Fruit fly (Drosophila melanogaster) whole organism, embryonic: ENCODE results near the gene CG18766.

Experiments
- BEAF-32 ChIP-seq: fragments of 200-800 bp; sonication (Bioruptor generic); optimal IDR thresholded peaks from 3 replicates; lab custom pipeline; 2017; ENCODE audit warnings: missing biosample characterization, missing genetic modification characterization, mild to moderate bottlenecking, moderate library complexity, missing genetic modification reagents
- Bdp1 ChIP-seq: fragments of 200-800 bp; sonication (Bioruptor generic); optimal IDR thresholded peaks from 3 replicates; lab custom pipeline; 2016; ENCODE audit warnings: missing biosample characterization, missing genetic modification characterization
- CG11085 ChIP-seq: fragments of 200-800 bp; sonication (Bioruptor generic); IDR thresholded peaks from 2 replicates; pipeline ENCODE4 v1.3.6; 2022; ENCODE audit warnings: missing biosample characterization, missing genetic modification characterization
- CG11696 ChIP-seq: fragments of 200-800 bp; sonication (Bioruptor generic); IDR thresholded peaks from 2 replicates; pipeline ENCODE4 v1.3.6; 2022; ENCODE audit warnings: missing biosample characterization, missing genetic modification characterization
- CG15601 ChIP-seq: fragments of 200-800 bp; sonication (Bioruptor generic); optimal IDR thresholded peaks from 3 replicates; lab custom pipeline; 2019; ENCODE audit warnings: missing biosample characterization, mild to moderate bottlenecking, missing genetic modification characterization, moderate library complexity
- CG17328 ChIP-seq: fragments of 200-800 bp; sonication (Bioruptor generic); IDR thresholded peaks from 2 replicates; pipeline ENCODE4 v1.3.6; 2022; ENCODE audit warnings: missing biosample characterization, missing genetic modification characterization
- CG18764 ChIP-seq: fragments of 200-800 bp; sonication (Bioruptor generic); optimal IDR thresholded peaks from 3 replicates; lab custom pipeline; 2016; ENCODE audit warnings: missing biosample characterization, missing genetic modification characterization
- CG2116 ChIP-seq: fragments of 200-800 bp; sonication (Bioruptor generic); optimal IDR thresholded peaks from 3 replicates; lab custom pipeline; 2018; ENCODE audit warnings: missing biosample characterization, mild to moderate bottlenecking, missing genetic modification characterization
- CG4282 ChIP-seq: fragments of 200-800 bp; sonication (Bioruptor generic); optimal IDR thresholded peaks from 2 replicates; lab custom pipeline; 2016; ENCODE audit warnings: missing biosample characterization, missing genetic modification characterization
- CG6689 ChIP-seq: fragments of 200-800 bp; sonication (Bioruptor generic); IDR thresholded peaks from 2 replicates; pipeline ENCODE4 v1.3.6; 2022; ENCODE audit warnings: missing biosample characterization, missing genetic modification characterization
- CG6791 ChIP-seq: fragments of 200-800 bp; sonication (Bioruptor generic); IDR thresholded peaks from 3 replicates; pipeline ENCODE4 v1.3.6; 2022; ENCODE audit warnings: missing biosample characterization, missing genetic modification characterization; ENCODE audit not compliant: partially characterized antibody
- CG7928 ChIP-seq: fragments of 200-800 bp; sonication (Bioruptor generic); optimal IDR thresholded peaks from 2 replicates; lab custom pipeline; 2017; ENCODE audit warnings: missing biosample characterization, mild to moderate bottlenecking, missing genetic modification characterization
- CG7963 ChIP-seq: fragments of 200-800 bp; sonication (Bioruptor generic); IDR thresholded peaks from 3 replicates; pipeline ENCODE4 v1.3.6; 2022; ENCODE audit warnings: missing biosample characterization, missing genetic modification characterization; ENCODE audit not compliant: partially characterized antibody
- CG9932 ChIP-seq: fragments of 200-800 bp; sonication (Bioruptor generic); IDR thresholded peaks from 2 replicates; pipeline ENCODE4 v1.3.6; 2022; ENCODE audit warnings: missing biosample characterization, missing genetic modification characterization
- CoRest ChIP-seq: fragments of 200-800 bp; sonication (Bioruptor generic); optimal IDR thresholded peaks from 3 replicates; lab custom pipeline; 2018; ENCODE audit warnings: missing biosample characterization, mild to moderate bottlenecking, missing genetic modification characterization, moderate library complexity
- D19A ChIP-seq: fragments of 200-800 bp; optimal IDR thresholded peaks from 3 replicates; lab custom pipeline; 2019; ENCODE audit warnings: missing biosample characterization, mild to moderate bottlenecking, missing genetic modification characterization, moderate library complexity
- D19B ChIP-seq: fragments of 200-800 bp; sonication (Bioruptor generic); optimal IDR thresholded peaks from 2 replicates; lab custom pipeline; 2017; ENCODE audit warnings: missing biosample characterization, mild to moderate bottlenecking, missing genetic modification characterization
- Deaf1 ChIP-seq: fragments of 200-800 bp; optimal IDR thresholded peaks from 3 replicates; lab custom pipeline; 2019; ENCODE audit warnings: missing biosample characterization, mild to moderate bottlenecking, missing genetic modification characterization, moderate library complexity
- GATAe ChIP-seq: fragments of 200-800 bp; sonication (Bioruptor generic); conservative IDR thresholded peaks from 2 replicates; pipeline ENCODE4 v1.3.6; 2022; ENCODE audit warnings: missing biosample characterization, missing genetic modification characterization
- Gug ChIP-seq: fragments of 200-800 bp; sonication (Bioruptor generic); IDR thresholded peaks from 4 replicates; pipeline ENCODE4 v1.3.6; 2022; ENCODE audit warnings: missing biosample characterization, missing genetic modification characterization
- HLH4C ChIP-seq: fragments of 200-800 bp; sonication (Bioruptor generic); IDR thresholded peaks from 3 replicates; pipeline ENCODE4 v1.3.6; 2022; ENCODE audit warnings: missing biosample characterization, missing genetic modification characterization; ENCODE audit not compliant: partially characterized antibody
- HLHmδ ChIP-seq: fragments of 200-800 bp; sonication (Bioruptor generic); optimal IDR thresholded peaks from 2 replicates; lab custom pipeline; 2018; ENCODE audit warnings: missing biosample characterization, mild to moderate bottlenecking, missing genetic modification characterization, moderate library complexity
- Hey ChIP-seq: fragments of 200-800 bp; sonication (Bioruptor generic); optimal IDR thresholded peaks from 3 replicates; lab custom pipeline; 2018; ENCODE audit warnings: missing biosample characterization, mild to moderate bottlenecking, missing genetic modification characterization
- Jarid2 ChIP-seq: fragments of 200-800 bp; sonication (Bioruptor generic); optimal IDR thresholded peaks from 3 replicates; lab custom pipeline; 2017; ENCODE audit warnings: mild to moderate bottlenecking, missing biosample characterization, missing genetic modification reagents, missing genetic modification characterization
- NC2β ChIP-seq: fragments of 200-800 bp; sonication (Bioruptor generic); optimal IDR thresholded peaks from 2 replicates; lab custom pipeline; 2016; ENCODE audit warnings: missing biosample characterization, missing genetic modification characterization
- Ptx1 ChIP-seq: fragments of 200-800 bp; sonication (Bioruptor generic); IDR thresholded peaks from 2 replicates; pipeline ENCODE4 v1.3.6; 2022; ENCODE audit warnings: missing biosample characterization, missing genetic modification characterization
- Rfx ChIP-seq: fragments of 200-800 bp; sonication (Bioruptor generic); IDR thresholded peaks from 2 replicates; pipeline ENCODE4 v1.3.6; 2022; ENCODE audit warnings: missing biosample characterization, missing genetic modification characterization
- Side ChIP-seq: fragments of 200-800 bp; sonication (Bioruptor generic); optimal IDR thresholded peaks from 2 replicates; lab custom pipeline; 2016; ENCODE audit warnings: missing biosample characterization, missing genetic modification characterization
- TFAM ChIP-seq: fragments of 200-800 bp; sonication (Bioruptor generic); optimal IDR thresholded peaks from 2 replicates; lab custom pipeline; 2017; ENCODE audit warnings: missing biosample characterization, missing genetic modification characterization, inconsistent platforms
- Usf ChIP-seq: fragments of 200-800 bp; sonication (Bioruptor generic); optimal IDR thresholded peaks from 2 replicates; lab custom pipeline; 2017; ENCODE audit warnings: missing genotype, missing biosample characterization, missing genetic modification characterization
- Xrp1 ChIP-seq: fragments of 200-800 bp; sonication (Bioruptor generic); IDR thresholded peaks from 2 replicates; pipeline ENCODE4 v1.3.6; 2022; ENCODE audit warnings: missing biosample characterization, missing genetic modification characterization
- bab2 ChIP-seq: fragments of 200-800 bp; sonication (Bioruptor generic); optimal IDR thresholded peaks from 2 replicates; lab custom pipeline; 2016; ENCODE audit warnings: missing biosample characterization, missing genetic modification characterization
- cg ChIP-seq: fragments of 200-800 bp; sonication (Bioruptor generic); optimal IDR thresholded peaks from 3 replicates; lab custom pipeline; 2019; ENCODE audit warnings: missing biosample characterization, mild to moderate bottlenecking, missing genetic modification characterization, moderate library complexity
- ci ChIP-seq: fragments of 200-800 bp; sonication (Bioruptor generic); IDR thresholded peaks from 3 replicates; pipeline ENCODE4 v1.3.6; 2022; ENCODE audit warnings: missing biosample characterization, missing genetic modification characterization
- da ChIP-seq: fragments of 200-800 bp; sonication (Bioruptor generic); optimal IDR thresholded peaks from 2 replicates; lab custom pipeline; 2016; ENCODE audit warnings: missing biosample characterization, missing genetic modification characterization
- dati ChIP-seq: fragments of 200-800 bp; sonication (Bioruptor generic); IDR thresholded peaks from 2 replicates; pipeline ENCODE4 v1.3.6; 2022; ENCODE audit warnings: missing biosample characterization, missing genetic modification characterization
- dmrt99B ChIP-seq: fragments of 200-800 bp; sonication (Bioruptor generic); optimal IDR thresholded peaks from 2 replicates; lab custom pipeline; 2018; ENCODE audit warnings: missing biosample characterization, mild to moderate bottlenecking, missing genetic modification characterization, moderate library complexity
- hkb ChIP-seq, 2 experiments: fragments of 200-800 bp in 1 of 2; fragments of >200 bp in 1 of 2; sonication (Bioruptor generic) in 1 of 2; IDR thresholded peaks in 1 of 2; optimal IDR thresholded peaks in 1 of 2; 2 replicates each; pipeline versions ENCODE4 v1.3.6 to Lab custom; 2017 to 2022; ENCODE audit warnings: missing biosample characterization in 1 of 2, missing genetic modification characterization in 1 of 2
- insv ChIP-seq, 2 experiments: fragments of 200-800 bp; sonication (Bioruptor generic); optimal IDR thresholded peaks; 3 replicates each; lab custom pipeline; 2016 to 2018; ENCODE audit warnings: missing biosample characterization in 2 of 2, missing genetic modification characterization in 2 of 2
- inv ChIP-seq: fragments of 200-800 bp; sonication (Bioruptor generic); IDR thresholded peaks from 2 replicates; pipeline ENCODE4 v1.3.6; 2022; ENCODE audit warnings: missing biosample characterization, missing genetic modification characterization; ENCODE audit not compliant: partially characterized antibody
- jumu ChIP-seq: fragments of 200-800 bp; sonication (Bioruptor generic); optimal IDR thresholded peaks from 3 replicates; lab custom pipeline; 2016; ENCODE audit warnings: missing biosample characterization, missing genetic modification characterization
- mirr ChIP-seq: fragments of 200-800 bp; sonication (Bioruptor generic); optimal IDR thresholded peaks from 3 replicates; lab custom pipeline; 2018; ENCODE audit warnings: missing biosample characterization, mild to moderate bottlenecking, missing genetic modification characterization
- row ChIP-seq: fragments of 200-800 bp; sonication (Bioruptor generic); IDR thresholded peaks from 3 replicates; pipeline ENCODE4 v1.3.6; 2022; ENCODE audit warnings: missing biosample characterization, missing genetic modification characterization
- sens ChIP-seq: fragments of 200-800 bp; sonication (Bioruptor generic); peaks from one replicate; lab custom pipeline; 2016; ENCODE audit warnings: missing biosample characterization, missing genetic modification characterization
- tin ChIP-seq: fragments of 200-800 bp; sonication (Bioruptor generic); optimal IDR thresholded peaks from 3 replicates; lab custom pipeline; 2016; ENCODE audit warnings: missing biosample characterization, missing genetic modification characterization
- tio ChIP-seq: fragments of 200-800 bp; sonication (Bioruptor generic); optimal IDR thresholded peaks from 2 replicates; lab custom pipeline; 2017; ENCODE audit warnings: missing biosample characterization, missing genetic modification characterization, inconsistent platforms

Gene CG18766

dm6 chr3R:27244412-27244741 is 672 bp downstream of the CG18766 start:
- no peak for TF ChIP-seq HLH4C (GFP tag; lab: Robert Waterston, UW)
- peak; percentile 26; the same call in 2 of the 3 replicates for TF ChIP-seq row
- no peak for TF ChIP-seq hkb (optimal IDR thresholded peaks at IDR 0.05; lab: Kevin White, UChicago)
- 0 out of 2 replicates have a peak, but pooled peaks have one; percentile 18 for TF ChIP-seq hkb (GFP tag; IDR thresholded peaks at IDR 0.05; lab: Robert Waterston, UW)
- TF ChIP-seq Usf (GFP tag; lab: Kevin White, UChicago) = no peak
- no peak for TF ChIP-seq Hey (tag; lab: Kevin White, UChicago)
- TF ChIP-seq CG15601 = peak; percentile 9
- 0 out of 3 replicates have a peak, but pooled peaks have one; percentile 16 for TF ChIP-seq ci (GFP tag; lab: Robert Waterston, UW)
- peak; percentile 82 for TF ChIP-seq sens
- TF ChIP-seq D19B (GFP tag; lab: Kevin White, UChicago) = peak; percentile 16
- TF ChIP-seq Xrp1 (GFP tag; lab: Robert Waterston, UW) = peak; percentile 35; the same call in 1 of the 2 replicates
- TF ChIP-seq CG11696 (GFP tag; lab: Robert Waterston, UW) = 0 out of 2 replicates have a peak, but pooled peaks have one; percentile 8
- TF ChIP-seq D19A (tag; lab: Kevin White, UChicago) = peak; percentile 97
- no peak for TF ChIP-seq CG7963
- peak; percentile 42; the same call in 1 of the 2 replicates for TF ChIP-seq CG17328

- no peak for TF ChIP-seq NC2β
- no peak for TF ChIP-seq Bdp1 (GFP tag; lab: Kevin White, UChicago)
- no peak for TF ChIP-seq CG18764 (GFP tag; lab: Kevin White, UChicago)
These were observed 4.1 kb downstream of the CG18766 start, which contains the start of gene CG17991 for dm6 chr3R:27240967-27241366. CG17991 (plus strand) TSS chr3R:27241267.

dm6 chr3R:27238438-27239301 is 6.4 kb downstream of the CG18766 start, which contains the start of the genes CG31064 and PolA2:
CG31064 (minus strand) TSS chr3R:27239085.
PolA2 (plus strand) TSS chr3R:27239163.
- TF ChIP-seq da (GFP tag; lab: Kevin White, UChicago) = peak; percentile 35
- no peak for TF ChIP-seq CG7928 (GFP tag; lab: Kevin White, UChicago)
- TF ChIP-seq BEAF-32 = peak; percentile 70
- TF ChIP-seq dmrt99B = no peak
- TF ChIP-seq GATAe = no peak
- TF ChIP-seq Deaf1 = no peak
- peak; percentile 60; the same call in 1 of the 2 replicates for TF ChIP-seq inv (GFP tag; lab: Robert Waterston, UW)
- TF ChIP-seq jumu = peak; percentile 34
- no peak for TF ChIP-seq CG6689 (GFP tag; lab: Robert Waterston, UW)
- no peak for TF ChIP-seq tin (GFP tag; lab: Kevin White, UChicago)
- TF ChIP-seq CG9932 (GFP tag; lab: Robert Waterston, UW) = peak; percentile 42; the same call in 1 of the 2 replicates
- TF ChIP-seq CG4282 = no peak
- no peak for TF ChIP-seq CG11085 (GFP tag; lab: Robert Waterston, UW)
- no peak for TF ChIP-seq bab2 (GFP tag; lab: Kevin White, UChicago)
- no peak for TF ChIP-seq cg
- no peak for TF ChIP-seq Ptx1 (GFP tag; lab: Robert Waterston, UW)
- no peak for TF ChIP-seq insv (GFP tag; optimal IDR thresholded peaks at IDR 0.05; lab: Kevin White, UChicago)
- TF ChIP-seq HLHmδ (GFP tag; lab: Kevin White, UChicago) = peak; percentile 55
- no peak for TF ChIP-seq CG11696 (GFP tag; lab: Robert Waterston, UW)
- peak; percentile 91 for TF ChIP-seq CG2116 (GFP tag; lab: Kevin White, UChicago)
- no peak for TF ChIP-seq Jarid2 (GFP tag; lab: Kevin White, UChicago)
- no peak for TF ChIP-seq mirr
- no peak for TF ChIP-seq tio (GFP tag; lab: Kevin White, UChicago)
- TF ChIP-seq Side (GFP tag; lab: Kevin White, UChicago) = no peak
- no peak for TF ChIP-seq Gug (GFP tag; lab: Robert Waterston, UW)
- TF ChIP-seq CoRest (tag; lab: Kevin White, UChicago) = peak; percentile 22
- peak; percentile 58 for TF ChIP-seq Rfx (GFP tag; lab: Robert Waterston, UW)
- peak; percentile 85 for TF ChIP-seq CG6791 (GFP tag; lab: Robert Waterston, UW)
- no peak for TF ChIP-seq dati (GFP tag; lab: Robert Waterston, UW)
- TF ChIP-seq TFAM (GFP tag; lab: Kevin White, UChicago) = no peak
